Fruit fly (Drosophila melanogaster) whole organism, adult: ENCODE measurements around the gene CG6295.

Experiments
- CG11617 ChIP-seq: fragments of 200-800 bp; sonication (Bioruptor generic); optimal IDR thresholded peaks from 2 replicates; lab custom pipeline; 2017; ENCODE audit warnings: mild to moderate bottlenecking, missing biosample characterization, missing genetic modification reagents, missing genetic modification characterization
- CG12768 ChIP-seq: fragments of 200-800 bp; sonication (Bioruptor generic); optimal IDR thresholded peaks from 2 replicates; lab custom pipeline; 2017; ENCODE audit warnings: missing biosample characterization, missing genetic modification characterization, mild to moderate bottlenecking, moderate library complexity, missing genetic modification reagents
- CG14711 ChIP-seq: fragments of 200-800 bp; sonication (Bioruptor generic); optimal IDR thresholded peaks from 2 replicates; lab custom pipeline; 2018; ENCODE audit warnings: missing biosample characterization, mild to moderate bottlenecking, missing genetic modification characterization, moderate library complexity
- CG1620 ChIP-seq: fragments of 200-800 bp; sonication (Bioruptor generic); optimal IDR thresholded peaks from 2 replicates; lab custom pipeline; 2016; ENCODE audit warnings: missing biosample characterization, missing genetic modification characterization
- CG33017 ChIP-seq: fragments of 200-800 bp; sonication (Bioruptor generic); optimal IDR thresholded peaks from 2 replicates; lab custom pipeline; 2018; ENCODE audit warnings: missing biosample characterization, mild to moderate bottlenecking, missing genetic modification characterization, moderate library complexity
- CG5204 ChIP-seq: fragments of 200-800 bp; sonication (Bioruptor generic); optimal IDR thresholded peaks from 2 replicates; lab custom pipeline; 2016; ENCODE audit warnings: missing biosample characterization, missing genetic modification characterization
- CG7045 ChIP-seq: fragments of 200-800 bp; sonication (Bioruptor generic); optimal IDR thresholded peaks from 2 replicates; lab custom pipeline; 2017; ENCODE audit warnings: missing biosample characterization, mild to moderate bottlenecking, missing genetic modification characterization
- CG7101 ChIP-seq: fragments of 200-800 bp; sonication (Bioruptor generic); optimal IDR thresholded peaks from 2 replicates; lab custom pipeline; 2018; ENCODE audit warnings: missing biosample characterization, mild to moderate bottlenecking, missing genetic modification characterization, moderate library complexity
- Clk ChIP-seq: fragments of 200-800 bp; sonication (Bioruptor generic); optimal IDR thresholded peaks from 2 replicates; lab custom pipeline; 2017; ENCODE audit warnings: missing biosample characterization, missing genetic modification characterization
- Crg-1 ChIP-seq: fragments of 200-800 bp; sonication (Bioruptor generic); optimal IDR thresholded peaks from 2 replicates; lab custom pipeline; 2016; ENCODE audit warnings: missing biosample characterization, missing genetic modification characterization
- Hr96 ChIP-seq: fragments of 200-800 bp; sonication (Bioruptor generic); optimal IDR thresholded peaks from 2 replicates; lab custom pipeline; 2016; ENCODE audit warnings: missing biosample characterization, missing genetic modification characterization
- Mnt ChIP-seq: fragments of 200-800 bp; sonication (Bioruptor generic); optimal IDR thresholded peaks from 2 replicates; lab custom pipeline; 2016; ENCODE audit warnings: missing biosample characterization, mild to moderate bottlenecking, missing genetic modification characterization
- bab1 ChIP-seq: fragments of 200-800 bp; sonication (Bioruptor generic); optimal IDR thresholded peaks from 3 replicates; lab custom pipeline; 2019; ENCODE audit warnings: missing biosample characterization, mild to moderate bottlenecking, missing genetic modification characterization, moderate library complexity
- cic ChIP-seq: fragments of 200-800 bp; sonication (Bioruptor generic); optimal IDR thresholded peaks from 2 replicates; lab custom pipeline; 2017; ENCODE audit warnings: missing biosample characterization, mild to moderate bottlenecking, missing genetic modification characterization, moderate library complexity
- cnc ChIP-seq, 2 experiments: fragments of >200 bp; optimal IDR thresholded peaks; 2 replicates each; lab custom pipeline; 2017
- kay ChIP-seq: fragments of 200-800 bp; sonication (Bioruptor generic); peaks from one replicate; lab custom pipeline; 2016; ENCODE audit warnings: missing biosample characterization, missing genetic modification characterization, borderline replicate concordance
- ovo ChIP-seq: fragments of 200-800 bp; sonication (Bioruptor generic); optimal IDR thresholded peaks from 2 replicates; lab custom pipeline; 2016; ENCODE audit warnings: missing biosample characterization, missing genetic modification characterization
- pad ChIP-seq: fragments of 200-800 bp; sonication (Bioruptor generic); optimal IDR thresholded peaks from 3 replicates; lab custom pipeline; 2017; ENCODE audit warnings: missing biosample characterization, missing genetic modification characterization, mild to moderate bottlenecking, moderate library complexity, missing genetic modification reagents
- tj ChIP-seq: fragments of 200-800 bp; sonication (Bioruptor generic); optimal IDR thresholded peaks from 3 replicates; lab custom pipeline; 2017; ENCODE audit warnings: missing biosample characterization, mild to moderate bottlenecking, missing genetic modification characterization, moderate library complexity
- toe ChIP-seq: fragments of 200-800 bp; sonication (Bioruptor generic); optimal IDR thresholded peaks from 2 replicates; lab custom pipeline; 2016; ENCODE audit warnings: missing biosample characterization, missing genetic modification characterization

Gene CG6295

DNA sequence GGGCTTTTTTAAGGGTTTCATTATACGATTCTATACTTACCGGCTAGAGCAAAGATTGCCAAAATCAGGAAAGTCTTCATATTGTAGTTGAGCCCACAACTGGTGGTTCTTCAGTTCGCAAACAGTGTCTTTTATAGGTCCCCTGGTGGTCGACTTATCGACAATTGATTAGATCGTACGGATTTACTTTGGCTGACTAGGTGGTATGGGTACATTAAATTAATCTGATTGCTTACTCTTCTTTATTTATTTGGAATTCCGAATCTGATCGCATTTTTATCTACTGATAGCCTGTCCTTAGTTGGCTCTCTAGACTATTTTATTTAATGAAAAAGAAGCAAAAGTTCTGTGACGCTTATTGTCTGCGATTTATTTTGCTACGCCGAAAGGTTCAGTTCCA is 19.2 kb upstream of the CG6295 start, which contains the start of gene CG6271:
Gene CG6271 (minus strand): TSS at position 101 of the 400 bp plus-strand sequence.
- TF ChIP-seq CG11617 (no peak), CG12768 (no peak), cnc (optimal IDR thresholded peaks at IDR 0.05; lab: Kevin White, UChicago) (no peak), Crg-1 (GFP tag; lab: Kevin White, UChicago) (no peak), pad (no peak), toe (GFP tag; lab: Kevin White, UChicago) (no peak), bab1 (no peak), CG7101 (tag; lab: Kevin White, UChicago) (no peak), tj (no peak)

DNA sequence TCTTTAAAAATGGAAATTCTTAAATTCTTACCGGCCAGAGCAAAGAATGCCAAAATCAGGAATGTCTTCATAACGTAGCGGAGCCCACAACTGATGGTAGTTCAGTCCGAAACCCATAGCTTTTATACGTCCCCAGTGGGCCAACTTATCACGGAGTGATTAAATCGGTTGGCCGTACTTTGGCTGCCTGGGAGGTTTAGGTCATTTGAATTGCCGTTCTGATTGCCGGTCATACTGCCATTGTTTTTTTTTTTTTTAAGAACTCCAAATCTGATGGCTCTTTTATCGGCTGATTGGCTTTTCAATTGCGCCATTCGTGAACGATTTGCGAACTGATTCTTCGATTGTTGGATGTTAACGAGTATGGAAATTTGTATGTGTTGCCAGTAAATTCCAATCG is 16.3 kb upstream of the CG6295 start, which contains the start of gene CG6277:
Gene CG6277 (minus strand): TSS at position 101 of the 400 bp plus-strand sequence.
- TF ChIP-seq CG5204 (GFP tag; lab: Kevin White, UChicago) (no peak), Mnt (GFP tag; lab: Kevin White, UChicago) (no peak), CG1620 (no peak), toe (GFP tag; lab: Kevin White, UChicago) (no peak), bab1 (no peak), Hr96 (GFP tag; lab: Kevin White, UChicago) (no peak), pad (no peak), cnc (optimal IDR thresholded peaks at IDR 0.05; lab: Kevin White, UChicago) (no peak), CG7045 (GFP tag; lab: Kevin White, UChicago) (no peak), CG14711 (tag; lab: Kevin White, UChicago) (no peak)

DNA sequence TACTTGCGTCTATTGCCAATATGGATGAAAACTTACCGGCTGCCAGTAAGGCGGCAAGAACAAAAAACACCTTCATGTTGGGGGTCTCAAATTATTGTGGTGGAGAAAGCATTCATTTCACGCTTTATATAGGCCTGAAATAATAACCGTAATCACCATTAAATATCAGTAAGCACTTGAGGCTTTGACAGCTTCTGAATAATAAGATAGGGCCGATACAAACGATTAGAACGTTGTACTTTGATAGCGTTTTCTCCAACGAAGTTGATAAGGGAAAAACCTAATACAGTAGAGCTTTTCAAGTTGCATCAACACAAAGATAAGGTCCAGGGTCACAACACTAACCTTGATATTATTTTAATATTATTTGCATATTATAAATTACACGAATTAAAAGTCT is 14.4 kb upstream of the CG6295 start, which contains the start of gene CG6283:
Gene CG6283 (minus strand): TSS at position 101 of the 400 bp plus-strand sequence.
- TF ChIP-seq kay (GFP tag; lab: Kevin White, UChicago) (peak; percentile 28), bab1 (no peak)

DNA sequence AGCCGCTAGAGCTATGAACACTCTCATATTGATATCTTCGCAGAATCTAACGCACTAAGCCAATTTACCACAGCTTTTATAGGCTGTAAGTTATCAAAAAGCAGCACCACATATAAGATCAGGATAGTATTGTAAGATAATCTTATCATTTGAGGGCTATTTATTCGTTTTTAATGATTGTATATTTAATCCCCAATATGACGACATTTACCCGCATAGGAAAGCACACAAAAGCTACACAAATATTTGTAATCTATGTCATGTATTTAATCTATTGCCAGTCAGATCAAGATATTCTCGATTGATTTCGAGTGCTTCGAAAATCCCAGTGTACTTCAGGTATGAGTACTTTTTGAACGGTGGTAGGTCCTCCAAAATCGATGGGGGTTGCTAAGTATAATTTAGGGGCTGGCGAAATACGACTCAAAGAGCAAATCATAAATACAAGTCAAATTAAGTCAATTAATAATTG is 12.9 kb upstream of the CG6295 start, which contains the start of gene CG17191:
Gene CG17191 (minus strand): TSS at position 51 of the 472 bp plus-strand sequence.
- no peak for TF ChIP-seq CG1620

DNA sequence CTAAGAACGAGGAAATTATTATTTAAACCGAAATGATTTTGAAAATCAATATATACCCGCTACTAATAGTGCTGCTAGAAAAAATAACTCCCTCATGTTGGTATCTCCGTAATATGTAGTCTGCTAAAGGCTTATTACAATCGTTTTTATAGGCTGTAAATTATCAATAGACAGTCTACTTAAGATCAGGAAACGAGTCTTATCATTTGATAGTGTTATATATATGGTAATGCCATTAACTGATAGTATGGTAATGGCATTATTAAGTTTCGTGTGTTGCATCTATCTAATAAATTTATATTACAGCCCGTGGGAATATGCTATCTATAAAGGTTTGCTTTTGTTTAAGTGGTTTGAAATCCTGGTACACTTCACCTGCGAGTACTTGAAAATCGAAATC is 11.3 kb upstream of the CG6295 start, which contains the start of gene CG17192:
Gene CG17192 (minus strand): TSS at position 101 of the 400 bp plus-strand sequence.
- TF ChIP-seq CG11617 (no peak), pad (no peak), cic (GFP tag; lab: Kevin White, UChicago) (no peak), bab1 (no peak), Mnt (GFP tag; lab: Kevin White, UChicago) (no peak), CG12768 (no peak)

DNA sequence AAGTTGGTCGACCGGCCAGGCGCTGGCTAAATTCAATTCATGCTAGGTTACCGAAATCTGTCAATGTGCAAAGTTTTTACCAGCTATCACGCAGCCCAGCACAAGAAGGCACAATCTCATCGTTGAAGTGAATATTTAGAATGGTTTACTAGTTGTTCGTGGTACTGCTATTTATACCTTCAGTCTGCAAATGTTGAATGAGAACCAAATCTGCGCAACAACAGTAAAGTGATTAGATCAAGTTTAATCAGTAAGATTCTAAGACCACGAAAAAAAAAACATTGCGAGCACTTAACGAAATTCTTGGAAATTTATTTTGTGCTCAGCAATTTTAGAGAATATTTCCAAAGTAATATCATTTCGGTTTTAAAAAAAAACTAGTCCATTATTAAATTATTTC is 1.5 kb downstream of the CG6295 start, which contains the start of gene CG6296:
Gene CG6296 (minus strand): TSS at position 132 of the 400 bp plus-strand sequence.
- TF ChIP-seq bab1 (no peak), CG7045 (GFP tag; lab: Kevin White, UChicago) (no peak), pad (no peak), CG7101 (tag; lab: Kevin White, UChicago) (no peak), CG33017 (no peak), CG12768 (no peak), Mnt (GFP tag; lab: Kevin White, UChicago) (no peak), CG14711 (tag; lab: Kevin White, UChicago) (no peak), CG5204 (GFP tag; lab: Kevin White, UChicago) (no peak), Clk (GFP tag; lab: Kevin White, UChicago) (no peak), ovo (GFP tag; lab: Kevin White, UChicago) (no peak), tj (no peak), Hr96 (GFP tag; lab: Kevin White, UChicago) (no peak), CG1620 (no peak), toe (GFP tag; lab: Kevin White, UChicago) (no peak)

DNA sequence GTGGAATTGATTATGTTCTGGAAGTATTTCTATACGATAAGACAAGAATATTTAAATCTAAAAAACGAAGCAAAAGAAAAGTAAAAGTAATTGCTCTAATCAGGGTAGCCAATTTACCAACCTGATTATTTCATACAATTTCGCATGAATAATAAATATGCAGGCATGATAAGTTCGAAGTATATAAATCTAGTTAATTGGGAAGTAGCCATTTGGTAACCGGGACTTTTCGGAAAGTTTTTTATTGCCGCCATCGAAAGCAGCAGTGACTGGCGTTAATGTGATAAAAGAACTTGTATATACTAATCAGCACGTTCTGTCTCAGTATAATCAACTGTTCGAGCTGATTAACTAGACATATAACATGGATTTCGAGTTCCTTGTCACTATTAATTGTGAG is 4.1 kb downstream of the CG6295 start:
- TF ChIP-seq CG14711 (tag; lab: Kevin White, UChicago) = no peak
- no peak for TF ChIP-seq CG33017
- TF ChIP-seq CG12768 = no peak
- TF ChIP-seq CG1620 = no peak
- TF ChIP-seq CG5204 (GFP tag; lab: Kevin White, UChicago) = no peak
- no peak for TF ChIP-seq kay (GFP tag; lab: Kevin White, UChicago)
- no peak for TF ChIP-seq bab1
- no peak for TF ChIP-seq CG11617
- no peak for TF ChIP-seq CG7101 (tag; lab: Kevin White, UChicago)
- no peak for TF ChIP-seq Mnt (GFP tag; lab: Kevin White, UChicago)
- no peak for TF ChIP-seq toe (GFP tag; lab: Kevin White, UChicago)

DNA sequence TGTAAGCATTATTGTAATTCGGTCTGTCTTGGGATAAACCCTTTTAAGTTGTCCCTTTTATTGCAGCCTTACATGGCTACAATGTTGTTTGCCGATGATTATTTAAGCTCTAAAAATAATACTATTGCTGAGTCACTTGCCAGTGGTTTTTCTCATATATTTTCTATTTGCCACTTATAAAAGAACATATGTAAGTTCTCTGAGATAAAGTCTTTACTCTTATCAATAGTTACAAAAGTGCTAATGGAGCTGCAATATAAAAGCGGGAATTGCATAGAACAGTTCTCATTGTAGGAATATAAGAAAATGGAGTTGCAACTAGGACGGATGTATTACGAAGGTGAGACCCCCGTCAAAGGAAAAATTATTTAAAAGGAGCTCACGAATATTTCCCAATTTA is 7.4 kb downstream of the CG6295 start, which contains the start of gene CG31077:
Gene CG31077 (plus strand): TSS at position 301 of the 400 bp plus-strand sequence.
- TF ChIP-seq CG7045 (GFP tag; lab: Kevin White, UChicago) (no peak), Crg-1 (GFP tag; lab: Kevin White, UChicago) (no peak), Clk (GFP tag; lab: Kevin White, UChicago) (no peak), CG12768 (no peak), CG11617 (no peak), Mnt (GFP tag; lab: Kevin White, UChicago) (no peak)
